Fruit fly (Drosophila melanogaster): ENCODE measurements around the gene CG6712.

The CG6712 gene

dm6 chr2L:12103231-12104210 lies 7.2 kb upstream of the CG6712 start, which contains the start of the genes Patsas and ThrRS:
TSS of gene Patsas (minus strand) at chr2L:12103285.
TSS of gene ThrRS (plus strand) at chr2L:12103751.
- TF ChIP-seq Dll (optimal IDR thresholded peaks at IDR 0.05) = no peak
- TF ChIP-seq psq (optimal IDR thresholded peaks at IDR 0.05) = no peak
- no peak for TF ChIP-seq EcR (GFP tag; optimal IDR thresholded peaks at IDR 0.05)
- TF ChIP-seq pan (optimal IDR thresholded peaks at IDR 0.05) = no peak
- no peak for TF ChIP-seq CG8478 (optimal IDR thresholded peaks at IDR 0.05)
- no peak for TF ChIP-seq usp (GFP tag; optimal IDR thresholded peaks at IDR 0.05)

- no peak for TF ChIP-seq pan (optimal IDR thresholded peaks at IDR 0.05)
- TF ChIP-seq psq (optimal IDR thresholded peaks at IDR 0.05) = no peak
- TF ChIP-seq usp (GFP tag; optimal IDR thresholded peaks at IDR 0.05) = no peak
- TF ChIP-seq Dll (optimal IDR thresholded peaks at IDR 0.05) = no peak
- no peak for TF ChIP-seq EcR (GFP tag; optimal IDR thresholded peaks at IDR 0.05)
- no peak for TF ChIP-seq CG8478 (optimal IDR thresholded peaks at IDR 0.05)
Measured at dm6 chr2L:12097698-12098097, 1.4 kb upstream of the CG6712 start, which contains the start of gene Ced-12. TSS of gene Ced-12 (plus strand) at chr2L:12097838.

- TF ChIP-seq pan (optimal IDR thresholded peaks at IDR 0.05) (no peak), CG8478 (optimal IDR thresholded peaks at IDR 0.05) (no peak), psq (optimal IDR thresholded peaks at IDR 0.05) (no peak), EcR (GFP tag; optimal IDR thresholded peaks at IDR 0.05) (no peak), usp (GFP tag; optimal IDR thresholded peaks at IDR 0.05) (no peak), Dll (optimal IDR thresholded peaks at IDR 0.05) (no peak)
Measured at dm6 chr2L:12093652-12094051, 2.7 kb downstream of the CG6712 start.

- TF ChIP-seq psq (optimal IDR thresholded peaks at IDR 0.05) (no peak), pan (optimal IDR thresholded peaks at IDR 0.05) (no peak)
Measured at dm6 chr2L:12092719-12093118, 3.6 kb downstream of the CG6712 start.

- TF ChIP-seq CG8478 (optimal IDR thresholded peaks at IDR 0.05) (no peak), usp (GFP tag; optimal IDR thresholded peaks at IDR 0.05) (no peak), psq (optimal IDR thresholded peaks at IDR 0.05) (no peak), EcR (GFP tag; optimal IDR thresholded peaks at IDR 0.05) (no peak), Dll (optimal IDR thresholded peaks at IDR 0.05) (no peak), pan (optimal IDR thresholded peaks at IDR 0.05) (no peak)
Measured at dm6 chr2L:12092041-12092440, 4.3 kb downstream of the CG6712 start.

- TF ChIP-seq CG8478 (optimal IDR thresholded peaks at IDR 0.05) = no peak
- no peak for TF ChIP-seq EcR (GFP tag; optimal IDR thresholded peaks at IDR 0.05)
- TF ChIP-seq pan (optimal IDR thresholded peaks at IDR 0.05) = no peak
- TF ChIP-seq psq (optimal IDR thresholded peaks at IDR 0.05) = no peak
- no peak for TF ChIP-seq usp (GFP tag; optimal IDR thresholded peaks at IDR 0.05)
- TF ChIP-seq Dll (optimal IDR thresholded peaks at IDR 0.05) = no peak
Measured at dm6 chr2L:12091522-12091921, 4.8 kb downstream of the CG6712 start, which contains the start of gene Pex19. TSS of gene Pex19 (plus strand) at chr2L:12091822.

dm6 chr2L:12089145-12089544 lies 7.2 kb downstream of the CG6712 start:
- TF ChIP-seq psq (optimal IDR thresholded peaks at IDR 0.05) = no peak
- TF ChIP-seq EcR (GFP tag; optimal IDR thresholded peaks at IDR 0.05) = no peak
- TF ChIP-seq usp (GFP tag; optimal IDR thresholded peaks at IDR 0.05) = no peak
- no peak for TF ChIP-seq Dll (optimal IDR thresholded peaks at IDR 0.05)
- no peak for TF ChIP-seq pan (optimal IDR thresholded peaks at IDR 0.05)
- TF ChIP-seq CG8478 (optimal IDR thresholded peaks at IDR 0.05) = no peak

- TF ChIP-seq pan (optimal IDR thresholded peaks at IDR 0.05) (no peak), Dll (optimal IDR thresholded peaks at IDR 0.05) (no peak), usp (GFP tag; optimal IDR thresholded peaks at IDR 0.05) (no peak), EcR (GFP tag; optimal IDR thresholded peaks at IDR 0.05) (no peak), psq (optimal IDR thresholded peaks at IDR 0.05) (no peak), CG8478 (optimal IDR thresholded peaks at IDR 0.05) (no peak)
Measured at dm6 chr2L:12087442-12087841, 8.9 kb downstream of the CG6712 start.

dm6 chr2L:12085619-12086171 lies 10.6 kb downstream of the CG6712 start, which contains the start of gene prd:
TSS of gene prd (minus strand) at chr2L:12085827.
- TF ChIP-seq EcR (GFP tag; optimal IDR thresholded peaks at IDR 0.05) = no peak
- TF ChIP-seq Dll (optimal IDR thresholded peaks at IDR 0.05) = no peak
- TF ChIP-seq usp (GFP tag; optimal IDR thresholded peaks at IDR 0.05) = no peak
- TF ChIP-seq psq (optimal IDR thresholded peaks at IDR 0.05) = no peak
- TF ChIP-seq CG8478 (optimal IDR thresholded peaks at IDR 0.05) = no peak
- no peak for TF ChIP-seq pan (optimal IDR thresholded peaks at IDR 0.05)

- TF ChIP-seq Dll (optimal IDR thresholded peaks at IDR 0.05) (no peak), psq (optimal IDR thresholded peaks at IDR 0.05) (no peak), usp (GFP tag; optimal IDR thresholded peaks at IDR 0.05) (no peak), pan (optimal IDR thresholded peaks at IDR 0.05) (no peak), CG8478 (optimal IDR thresholded peaks at IDR 0.05) (no peak), EcR (GFP tag; optimal IDR thresholded peaks at IDR 0.05) (no peak)
Measured at dm6 chr2L:12085010-12085409, 11.3 kb downstream of the CG6712 start.

dm6 chr2L:12081118-12081665 lies 15.1 kb downstream of the CG6712 start:
- no peak for TF ChIP-seq EcR (GFP tag; optimal IDR thresholded peaks at IDR 0.05)
- TF ChIP-seq usp (GFP tag; optimal IDR thresholded peaks at IDR 0.05) = no peak
- no peak for TF ChIP-seq psq (optimal IDR thresholded peaks at IDR 0.05)
- no peak for TF ChIP-seq pan (optimal IDR thresholded peaks at IDR 0.05)
- TF ChIP-seq CG8478 (optimal IDR thresholded peaks at IDR 0.05) = no peak

All from whole organism.